Worm (Caenorhabditis elegans) whole organism, early embryonic: ENCODE measurements around the gene mcm-10.

Experiments used
- B0310.2 ChIP-seq: sonication (generic microtip); optimal IDR thresholded peaks from 2 replicates; lab custom pipeline; 2016; ENCODE audit warnings: mild to moderate bottlenecking, missing genetic modification characterization, missing compliant biosample characterization
- ama-1 ChIP-seq: fragments of 150-350 bp; optimal IDR thresholded peaks from 2 replicates; lab custom pipeline; 2014
- ceh-13 ChIP-seq: fragments of 200-800 bp; sonication (Bioruptor generic); optimal IDR thresholded peaks from 2 replicates; lab custom pipeline; 2018; ENCODE audit warnings: mild to moderate bottlenecking, missing genetic modification characterization, missing compliant biosample characterization
- flt-1 ChIP-seq: fragments of 200-800 bp; sonication (Bioruptor generic); IDR thresholded peaks from 2 replicates; pipeline ENCODE4 v1.3.6; 2022; ENCODE audit warnings: missing genetic modification characterization, missing compliant biosample characterization
- pes-1 ChIP-seq: fragments of 200-800 bp; sonication (Bioruptor generic); IDR thresholded peaks from 2 replicates; pipeline ENCODE4 v1.3.6; 2022; ENCODE audit warnings: missing genetic modification reagents, missing genetic modification characterization, missing compliant biosample characterization
- scrt-1 ChIP-seq: fragments of 200-800 bp; sonication (Bioruptor generic); IDR thresholded peaks from 2 replicates; pipeline ENCODE4 v1.3.6; 2022; ENCODE audit warnings: missing genetic modification characterization, missing compliant biosample characterization
- tbx-11 ChIP-seq: fragments of 200-800 bp; sonication (Bioruptor generic); IDR thresholded peaks from 2 replicates; pipeline ENCODE4 v1.3.6; 2022; ENCODE audit warnings: missing genetic modification characterization, missing compliant biosample characterization

- TF ChIP-seq ama-1 (lab: Kevin White, UChicago) (no peak), ceh-13 (GFP tag; lab: Kevin White, UChicago) (no peak), flt-1 (GFP tag; lab: Robert Waterston, UW) (no peak), B0310.2 (tag; lab: Kevin White, UChicago) (no peak), tbx-11 (no peak), scrt-1 (GFP tag; lab: Robert Waterston, UW) (no peak), pes-1 (GFP tag; lab: Robert Waterston, UW) (no peak)
Measured at ce11 chrIII:11334346-11334745, 17.0 kb downstream of the mcm-10 start.
